Fruit fly (Drosophila melanogaster) whole organism, adult: ENCODE measurements around the gene CG42535.

Experiments
- CG11617 ChIP-seq: fragments of 200-800 bp; sonication (Bioruptor generic); optimal IDR thresholded peaks from 2 replicates; lab custom pipeline; 2017; ENCODE audit warnings: mild to moderate bottlenecking, missing biosample characterization, missing genetic modification reagents, missing genetic modification characterization
- CG12768 ChIP-seq: fragments of 200-800 bp; sonication (Bioruptor generic); optimal IDR thresholded peaks from 2 replicates; lab custom pipeline; 2017; ENCODE audit warnings: missing biosample characterization, missing genetic modification characterization, mild to moderate bottlenecking, moderate library complexity, missing genetic modification reagents
- CG14711 ChIP-seq: fragments of 200-800 bp; sonication (Bioruptor generic); optimal IDR thresholded peaks from 2 replicates; lab custom pipeline; 2018; ENCODE audit warnings: missing biosample characterization, mild to moderate bottlenecking, missing genetic modification characterization, moderate library complexity
- CG1620 ChIP-seq: fragments of 200-800 bp; sonication (Bioruptor generic); optimal IDR thresholded peaks from 2 replicates; lab custom pipeline; 2016; ENCODE audit warnings: missing biosample characterization, missing genetic modification characterization
- CG33017 ChIP-seq: fragments of 200-800 bp; sonication (Bioruptor generic); optimal IDR thresholded peaks from 2 replicates; lab custom pipeline; 2018; ENCODE audit warnings: missing biosample characterization, mild to moderate bottlenecking, missing genetic modification characterization, moderate library complexity
- CG5204 ChIP-seq: fragments of 200-800 bp; sonication (Bioruptor generic); optimal IDR thresholded peaks from 2 replicates; lab custom pipeline; 2016; ENCODE audit warnings: missing biosample characterization, missing genetic modification characterization
- CG7045 ChIP-seq: fragments of 200-800 bp; sonication (Bioruptor generic); optimal IDR thresholded peaks from 2 replicates; lab custom pipeline; 2017; ENCODE audit warnings: missing biosample characterization, mild to moderate bottlenecking, missing genetic modification characterization
- CG7101 ChIP-seq: fragments of 200-800 bp; sonication (Bioruptor generic); optimal IDR thresholded peaks from 2 replicates; lab custom pipeline; 2018; ENCODE audit warnings: missing biosample characterization, mild to moderate bottlenecking, missing genetic modification characterization, moderate library complexity
- Clk ChIP-seq: fragments of 200-800 bp; sonication (Bioruptor generic); optimal IDR thresholded peaks from 2 replicates; lab custom pipeline; 2017; ENCODE audit warnings: missing biosample characterization, missing genetic modification characterization
- Crg-1 ChIP-seq: fragments of 200-800 bp; sonication (Bioruptor generic); optimal IDR thresholded peaks from 2 replicates; lab custom pipeline; 2016; ENCODE audit warnings: missing biosample characterization, missing genetic modification characterization
- Hr96 ChIP-seq: fragments of 200-800 bp; sonication (Bioruptor generic); optimal IDR thresholded peaks from 2 replicates; lab custom pipeline; 2016; ENCODE audit warnings: missing biosample characterization, missing genetic modification characterization
- Mnt ChIP-seq: fragments of 200-800 bp; sonication (Bioruptor generic); optimal IDR thresholded peaks from 2 replicates; lab custom pipeline; 2016; ENCODE audit warnings: missing biosample characterization, mild to moderate bottlenecking, missing genetic modification characterization
- bab1 ChIP-seq: fragments of 200-800 bp; sonication (Bioruptor generic); optimal IDR thresholded peaks from 3 replicates; lab custom pipeline; 2019; ENCODE audit warnings: missing biosample characterization, mild to moderate bottlenecking, missing genetic modification characterization, moderate library complexity
- cic ChIP-seq: fragments of 200-800 bp; sonication (Bioruptor generic); optimal IDR thresholded peaks from 2 replicates; lab custom pipeline; 2017; ENCODE audit warnings: missing biosample characterization, mild to moderate bottlenecking, missing genetic modification characterization, moderate library complexity
- cnc ChIP-seq, 2 experiments: fragments of >200 bp; optimal IDR thresholded peaks; 2 replicates each; lab custom pipeline; 2017
- kay ChIP-seq: fragments of 200-800 bp; sonication (Bioruptor generic); peaks from one replicate; lab custom pipeline; 2016; ENCODE audit warnings: missing biosample characterization, missing genetic modification characterization, borderline replicate concordance
- ovo ChIP-seq: fragments of 200-800 bp; sonication (Bioruptor generic); optimal IDR thresholded peaks from 2 replicates; lab custom pipeline; 2016; ENCODE audit warnings: missing biosample characterization, missing genetic modification characterization
- pad ChIP-seq: fragments of 200-800 bp; sonication (Bioruptor generic); optimal IDR thresholded peaks from 3 replicates; lab custom pipeline; 2017; ENCODE audit warnings: missing biosample characterization, missing genetic modification characterization, mild to moderate bottlenecking, moderate library complexity, missing genetic modification reagents
- tj ChIP-seq: fragments of 200-800 bp; sonication (Bioruptor generic); optimal IDR thresholded peaks from 3 replicates; lab custom pipeline; 2017; ENCODE audit warnings: missing biosample characterization, mild to moderate bottlenecking, missing genetic modification characterization, moderate library complexity
- toe ChIP-seq: fragments of 200-800 bp; sonication (Bioruptor generic); optimal IDR thresholded peaks from 2 replicates; lab custom pipeline; 2016; ENCODE audit warnings: missing biosample characterization, missing genetic modification characterization

The CG42535 gene

dm6 chr3L:10654439-10654838 lies 23.7 kb upstream of the CG42535 start:
- TF ChIP-seq cic (GFP tag; lab: Kevin White, UChicago), result no peak
- peak; percentile 70 for TF ChIP-seq kay (GFP tag; lab: Kevin White, UChicago)

- TF ChIP-seq tj (GFP tag; lab: Kevin White, UChicago) (peak; percentile 75), CG12768 (no peak), ovo (GFP tag; lab: Kevin White, UChicago) (no peak)
These were observed 21.8 kb upstream of the CG42535 start for dm6 chr3L:10652487-10652886.

- TF ChIP-seq CG12768 (no peak), tj (GFP tag; lab: Kevin White, UChicago) (peak; percentile 95), toe (no peak)
These were observed 20.5 kb upstream of the CG42535 start for dm6 chr3L:10651271-10651670.

dm6 chr3L:10648431-10648830 lies 17.7 kb upstream of the CG42535 start:
- TF ChIP-seq cic (GFP tag; lab: Kevin White, UChicago), result no peak
- no peak for TF ChIP-seq Hr96 (GFP tag; lab: Kevin White, UChicago)
- no peak for TF ChIP-seq tj (GFP tag; lab: Kevin White, UChicago)
- TF ChIP-seq CG5204, result no peak
- no peak for TF ChIP-seq cnc (optimal IDR thresholded peaks at IDR 0.05; lab: Kevin White, UChicago)
- TF ChIP-seq toe, result no peak
- no peak for TF ChIP-seq CG7101
- TF ChIP-seq CG7045 (GFP tag; lab: Kevin White, UChicago), result no peak
- no peak for TF ChIP-seq pad
- TF ChIP-seq CG33017, result no peak
- no peak for TF ChIP-seq CG11617 (GFP tag; lab: Kevin White, UChicago)

dm6 chr3L:10647158-10647557 lies 16.4 kb upstream of the CG42535 start:
- no peak for TF ChIP-seq CG12768
- TF ChIP-seq cnc (optimal IDR thresholded peaks at IDR 0.05; lab: Kevin White, UChicago), result no peak
- TF ChIP-seq CG11617 (GFP tag; lab: Kevin White, UChicago), result no peak
- TF ChIP-seq pad, result no peak
- no peak for TF ChIP-seq bab1 (GFP tag; lab: Kevin White, UChicago)
- TF ChIP-seq CG7101, result no peak
- no peak for TF ChIP-seq kay (GFP tag; lab: Kevin White, UChicago)
- TF ChIP-seq Hr96 (GFP tag; lab: Kevin White, UChicago), result no peak
- no peak for TF ChIP-seq CG14711
- TF ChIP-seq ovo (GFP tag; lab: Kevin White, UChicago), result no peak
- no peak for TF ChIP-seq CG5204
- no peak for TF ChIP-seq CG1620 (GFP tag; lab: Kevin White, UChicago)
- TF ChIP-seq cic (GFP tag; lab: Kevin White, UChicago), result no peak
- TF ChIP-seq Clk, result no peak
- no peak for TF ChIP-seq CG7045 (GFP tag; lab: Kevin White, UChicago)
- no peak for TF ChIP-seq Mnt

dm6 chr3L:10645965-10646364 lies 15.2 kb upstream of the CG42535 start:
- no peak for TF ChIP-seq cic (GFP tag; lab: Kevin White, UChicago)

dm6 chr3L:10643228-10643627 lies 12.5 kb upstream of the CG42535 start, which contains the start of gene CG14153:
Gene CG14153, plus strand, starts transcription at chr3L:10643528.
- no peak for TF ChIP-seq CG11617 (GFP tag; lab: Kevin White, UChicago)
- TF ChIP-seq Hr96 (GFP tag; lab: Kevin White, UChicago), result no peak
- no peak for TF ChIP-seq tj (GFP tag; lab: Kevin White, UChicago)
- no peak for TF ChIP-seq CG14711
- no peak for TF ChIP-seq CG12768
- no peak for TF ChIP-seq Clk
- TF ChIP-seq cic (GFP tag; lab: Kevin White, UChicago), result no peak
- no peak for TF ChIP-seq CG5204
- TF ChIP-seq CG1620 (GFP tag; lab: Kevin White, UChicago), result no peak
- TF ChIP-seq kay (GFP tag; lab: Kevin White, UChicago), result no peak

- TF ChIP-seq Crg-1, result no peak
- TF ChIP-seq toe, result no peak
- TF ChIP-seq CG7101, result no peak
- no peak for TF ChIP-seq bab1 (GFP tag; lab: Kevin White, UChicago)
- TF ChIP-seq ovo (GFP tag; lab: Kevin White, UChicago), result no peak
- TF ChIP-seq CG12768, result no peak
- TF ChIP-seq cnc (optimal IDR thresholded peaks at IDR 0.05; lab: Kevin White, UChicago), result no peak
- no peak for TF ChIP-seq Clk
- TF ChIP-seq CG5204, result no peak
- no peak for TF ChIP-seq kay (GFP tag; lab: Kevin White, UChicago)
- no peak for TF ChIP-seq cic (GFP tag; lab: Kevin White, UChicago)
These were observed 10.9 kb upstream of the CG42535 start, which contains the start of gene CG14154 for dm6 chr3L:10641589-10641988. Gene CG14154, plus strand, starts transcription at chr3L:10641889.

- TF ChIP-seq Crg-1 (no peak), CG7101 (no peak), CG33017 (no peak), Clk (no peak), ovo (GFP tag; lab: Kevin White, UChicago) (no peak), CG1620 (GFP tag; lab: Kevin White, UChicago) (no peak), tj (GFP tag; lab: Kevin White, UChicago) (no peak), bab1 (GFP tag; lab: Kevin White, UChicago) (no peak), CG12768 (no peak), CG14711 (no peak), pad (no peak), CG7045 (GFP tag; lab: Kevin White, UChicago) (no peak), Hr96 (GFP tag; lab: Kevin White, UChicago) (no peak), CG11617 (GFP tag; lab: Kevin White, UChicago) (no peak), kay (GFP tag; lab: Kevin White, UChicago) (no peak), CG5204 (no peak), toe (no peak), Mnt (no peak)
These were observed 8.7 kb upstream of the CG42535 start, which contains the start of gene CG18628 for dm6 chr3L:10639440-10639839. Gene CG18628, plus strand, starts transcription at chr3L:10639740.
